Fruit fly (Drosophila melanogaster): ENCODE results near the gene fray.

Gene fray

dm6 chr3R:18621230-18621629 is 48.3 kb downstream of the fray start, which contains the start of gene CG14304 (continued):
- TF ChIP-seq cwo (GFP tag; optimal IDR thresholded peaks at IDR 0.05) (peak; percentile 89), crp (GFP tag; optimal IDR thresholded peaks at IDR 0.05) (no peak), CG6175 (GFP tag; IDR thresholded peaks at IDR 0.05) (0 out of 3 replicates have a peak, but pooled peaks have one; percentile 58), Stat92E (GFP tag; optimal IDR thresholded peaks at IDR 0.05) (no peak), CG15601 (tag; optimal IDR thresholded peaks at IDR 0.05) (peak; percentile 74), Scr (GFP tag; IDR thresholded peaks at IDR 0.05; ENCODE audit: partially characterized antibody) (no peak), amos (GFP tag; IDR thresholded peaks at IDR 0.05; ENCODE audit: partially characterized antibody) (peak; percentile 32; the same call in 1 of the 2 replicates), dan (GFP tag; IDR thresholded peaks at IDR 0.05) (no peak), Dfd (GFP tag; optimal IDR thresholded peaks at IDR 0.05) (peak in 1 of 2 experiments; percentile 39), vnd (GFP tag; IDR thresholded peaks at IDR 0.05; ENCODE audit: partially characterized antibody) (peak; percentile 39; the same call in 1 of the 3 replicates), CG6791 (GFP tag; IDR thresholded peaks at IDR 0.05; ENCODE audit: partially characterized antibody) (peak; percentile 20; the same call in 1 of the 3 replicates), ewg (GFP tag; optimal IDR thresholded peaks at IDR 0.05) (peak; percentile 31), H2.0 (GFP tag; IDR thresholded peaks at IDR 0.05) (no peak), CG2889 (GFP tag; IDR thresholded peaks at IDR 0.05) (no peak), CTCF (GFP tag; optimal IDR thresholded peaks at IDR 0.05) (peak; percentile 55), fd102C (GFP tag; optimal IDR thresholded peaks at IDR 0.05) (no peak), HmgD (GFP tag; optimal IDR thresholded peaks at IDR 0.05) (no peak), E2f2 (GFP tag; IDR thresholded peaks at IDR 0.05) (peak; percentile 64), Elba2 (GFP tag; optimal IDR thresholded peaks at IDR 0.05) (no peak), Adf1 (GFP tag; IDR thresholded peaks at IDR 0.05) (peak; percentile 18; the same call in 1 of the 2 replicates), CG13123 (GFP tag; optimal IDR thresholded peaks at IDR 0.05) (no peak), Jarid2 (GFP tag; optimal IDR thresholded peaks at IDR 0.05) (peak; percentile 35), h (optimal IDR thresholded peaks at IDR 0.05) (no peak), zen2 (GFP tag; IDR thresholded peaks at IDR 0.05; ENCODE audit: partially characterized antibody) (0 out of 3 replicates have a peak, but pooled peaks have one; percentile 17), Oli (tag; optimal IDR thresholded peaks at IDR 0.05) (no peak), CG33557 (GFP tag; optimal IDR thresholded peaks at IDR 0.05) (no peak), CG13287 (GFP tag; IDR thresholded peaks at IDR 0.05; ENCODE audit: partially characterized antibody) (peak; percentile 50; the same call in 1 of the 2 replicates), maf-S (GFP tag; optimal IDR thresholded peaks at IDR 0.05) (no peak), CG15696 (tag; optimal IDR thresholded peaks at IDR 0.05) (no peak), ranshi (GFP tag; IDR thresholded peaks at IDR 0.05) (no peak), knrl (GFP tag; IDR thresholded peaks at IDR 0.05; ENCODE audit: partially characterized antibody) (0 out of 3 replicates have a peak, but pooled peaks have one; percentile 12), ken (GFP tag; IDR thresholded peaks at IDR 0.05) (no peak), tll (GFP tag; optimal IDR thresholded peaks at IDR 0.05) (no peak), CG3163 (GFP tag; optimal IDR thresholded peaks at IDR 0.05) (peak; percentile 97), sens (GFP tag) (no peak), CG14441 (GFP tag; IDR thresholded peaks at IDR 0.05) (no peak), CG9609 (GFP tag; optimal IDR thresholded peaks at IDR 0.05) (no peak), Trl (optimal IDR thresholded peaks at IDR 0.05) (peak; percentile 25 to 28), Trl (GFP tag; optimal IDR thresholded peaks at IDR 0.05) (no peak), CG8478 (optimal IDR thresholded peaks at IDR 0.05) (no peak), CG12236 (GFP tag; optimal IDR thresholded peaks at IDR 0.05) (no peak), bbx (GFP tag; IDR thresholded peaks at IDR 0.05; ENCODE audit: partially characterized antibody) (peak; percentile 49; the same call in 1 of the 2 replicates), Doc3 (GFP tag; IDR thresholded peaks at IDR 0.05; ENCODE audit: partially characterized antibody) (no peak)
